Fruit fly (Drosophila melanogaster) whole organism, embryonic: ENCODE results near the gene CG15382.

Experiments
- CG6654 ChIP-seq: fragments of 200-800 bp; sonication (Bioruptor generic); optimal IDR thresholded peaks from 2 replicates; lab custom pipeline; 2017; ENCODE audit warnings: missing biosample characterization, mild to moderate bottlenecking, missing genetic modification characterization
- Hr3 ChIP-seq: fragments of 200-800 bp; sonication (Bioruptor generic); optimal IDR thresholded peaks from 3 replicates; lab custom pipeline; 2016; ENCODE audit warnings: missing biosample characterization, missing genetic modification characterization
- kah ChIP-seq: fragments of 200-800 bp; sonication (Bioruptor generic); optimal IDR thresholded peaks from 2 replicates; lab custom pipeline; 2018; ENCODE audit warnings: missing biosample characterization, mild to moderate bottlenecking, missing genetic modification characterization
- sug ChIP-seq: fragments of 200-800 bp; optimal IDR thresholded peaks from 2 replicates; lab custom pipeline; 2019; ENCODE audit warnings: missing biosample characterization, mild to moderate bottlenecking, missing genetic modification characterization, moderate library complexity
- tin ChIP-seq: fragments of 200-800 bp; sonication (Bioruptor generic); optimal IDR thresholded peaks from 3 replicates; lab custom pipeline; 2016; ENCODE audit warnings: missing biosample characterization, missing genetic modification characterization

dm6 chr2L:2130157-2130987 is 25.2 kb upstream of the CG15382 start, which contains the start of gene Glyp:
- TF ChIP-seq tin (peak; percentile 94), Hr3 (peak; percentile 97), CG6654 (GFP tag; lab: Kevin White, UChicago) (peak; percentile 89), sug (tag; lab: Kevin White, UChicago) (peak; percentile 97), kah (peak; percentile 77)
